Worm (Caenorhabditis elegans) whole organism, early embryonic: ENCODE data around the gene C11E4.7.

Source experiments
- B0310.2 ChIP-seq: sonication (generic microtip); optimal IDR thresholded peaks from 2 replicates; lab custom pipeline; 2016; ENCODE audit warnings: mild to moderate bottlenecking, missing genetic modification characterization, missing compliant biosample characterization
- F13C5.2 ChIP-seq: sonication (generic microtip); optimal IDR thresholded peaks from 2 replicates; lab custom pipeline; 2017; ENCODE audit warnings: mild to moderate bottlenecking, missing genetic modification characterization, inconsistent platforms, missing compliant biosample characterization
- aly-1 ChIP-seq: sonication (generic microtip); optimal IDR thresholded peaks from 2 replicates; lab custom pipeline; 2016; ENCODE audit warnings: missing genetic modification characterization, missing compliant biosample characterization
- ama-1 ChIP-seq: fragments of 150-350 bp; optimal IDR thresholded peaks from 2 replicates; lab custom pipeline; 2014
- ceh-13 ChIP-seq: fragments of 200-800 bp; sonication (Bioruptor generic); optimal IDR thresholded peaks from 2 replicates; lab custom pipeline; 2018; ENCODE audit warnings: mild to moderate bottlenecking, missing genetic modification characterization, missing compliant biosample characterization
- ceh-36 ChIP-seq: sonication (generic microtip); optimal IDR thresholded peaks from 2 replicates; lab custom pipeline; 2016; ENCODE audit warnings: missing genetic modification characterization, inconsistent platforms, missing compliant biosample characterization
- ets-7 ChIP-seq: sonication (generic microtip); optimal IDR thresholded peaks from 2 replicates; lab custom pipeline; 2016; ENCODE audit warnings: missing genotype, missing genetic modification characterization, missing compliant biosample characterization
- flt-1 ChIP-seq: fragments of 200-800 bp; sonication (Bioruptor generic); IDR thresholded peaks from 2 replicates; pipeline ENCODE4 v1.3.6; 2022; ENCODE audit warnings: missing genetic modification characterization, missing compliant biosample characterization
- hmbx-1 ChIP-seq: sonication (generic microtip); optimal IDR thresholded peaks from 2 replicates; lab custom pipeline; 2016; ENCODE audit warnings: mild to moderate bottlenecking, missing genetic modification characterization, missing compliant biosample characterization
- hmg-4 ChIP-seq: fragments of 200-800 bp; sonication (Bioruptor generic); optimal IDR thresholded peaks from 2 replicates; lab custom pipeline; 2018; ENCODE audit warnings: mild to moderate bottlenecking, missing genetic modification characterization, missing compliant biosample characterization
- hnd-1 ChIP-seq: sonication (generic microtip); optimal IDR thresholded peaks from 2 replicates; lab custom pipeline; 2016; ENCODE audit warnings: missing genetic modification characterization, missing compliant biosample characterization
- pes-1 ChIP-seq: fragments of 200-800 bp; sonication (Bioruptor generic); IDR thresholded peaks from 2 replicates; pipeline ENCODE4 v1.3.6; 2022; ENCODE audit warnings: missing genetic modification reagents, missing genetic modification characterization, missing compliant biosample characterization
- scrt-1 ChIP-seq: fragments of 200-800 bp; sonication (Bioruptor generic); IDR thresholded peaks from 2 replicates; pipeline ENCODE4 v1.3.6; 2022; ENCODE audit warnings: missing genetic modification characterization, missing compliant biosample characterization
- sea-1 ChIP-seq: fragments of 200-800 bp; sonication (Bioruptor generic); conservative IDR thresholded peaks from 2 replicates; pipeline ENCODE4 v1.3.6; 2022; ENCODE audit warnings: missing genetic modification characterization, missing compliant biosample characterization
- tbx-11 ChIP-seq: fragments of 200-800 bp; sonication (Bioruptor generic); IDR thresholded peaks from 2 replicates; pipeline ENCODE4 v1.3.6; 2022; ENCODE audit warnings: missing genetic modification characterization, missing compliant biosample characterization
- tbx-37 ChIP-seq: fragments of 200-800 bp; sonication (Bioruptor generic); conservative IDR thresholded peaks from 2 replicates; pipeline ENCODE4 v1.3.6; 2022; ENCODE audit warnings: missing genetic modification reagents, missing genetic modification characterization, missing compliant biosample characterization
- tra-4 ChIP-seq: sonication (generic microtip); optimal IDR thresholded peaks from 2 replicates; lab custom pipeline; 2017; ENCODE audit warnings: missing genetic modification characterization, missing compliant biosample characterization

C11E4.7 gene

DNA sequence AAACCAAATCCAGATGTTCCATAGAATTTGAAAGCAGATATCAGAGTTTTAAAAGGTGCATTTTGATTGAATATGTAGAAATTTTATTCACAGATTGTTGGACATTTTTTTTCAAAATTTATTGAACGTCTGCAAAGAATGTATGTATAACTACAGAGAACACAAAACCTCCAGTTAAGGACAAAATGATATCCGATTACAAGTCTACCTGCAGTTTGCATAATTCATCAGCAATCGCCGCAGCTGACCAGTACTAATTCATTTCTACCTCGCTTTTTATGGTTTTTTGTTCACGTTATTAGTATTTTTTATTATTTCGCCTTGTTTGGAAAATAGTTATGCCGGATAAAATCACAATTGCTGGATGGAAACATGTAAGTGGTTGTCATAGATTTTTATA, 27.9 kb upstream of the C11E4.7 start, which contains the start of gene del-8:
del-8 (plus strand) TSS at position 301 of the 400 bp plus-strand sequence.
- TF ChIP-seq hmg-4 (GFP tag; lab: Kevin White, UChicago), result no peak

DNA sequence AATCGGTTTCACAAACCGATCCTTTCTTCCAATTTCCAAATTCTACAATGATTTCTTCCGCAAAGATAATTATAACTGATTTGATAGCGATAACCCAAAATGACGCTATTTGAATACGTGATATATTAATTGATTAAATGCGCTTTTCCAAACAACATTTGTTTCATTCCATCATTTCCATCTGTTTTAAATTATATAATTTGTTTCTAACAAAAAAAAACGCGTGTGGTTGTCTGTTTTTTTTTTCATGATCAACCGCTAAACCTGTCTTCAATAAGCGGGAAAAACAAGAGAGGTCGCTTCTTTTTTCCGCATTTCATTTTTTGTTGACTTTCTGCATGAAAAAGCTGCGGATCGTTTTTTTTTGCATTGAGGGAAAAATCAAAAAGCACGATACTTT, 19.7 kb upstream of the C11E4.7 start:
- TF ChIP-seq ets-7 (tag; lab: Kevin White, UChicago) (no peak), tbx-11 (GFP tag; lab: Robert Waterston, UW) (no peak), tbx-37 (GFP tag; lab: Robert Waterston, UW) (no peak), hnd-1 (tag; lab: Kevin White, UChicago) (no peak), hmbx-1 (tag; lab: Kevin White, UChicago) (no peak), flt-1 (GFP tag; lab: Robert Waterston, UW) (no peak), ceh-36 (tag; lab: Kevin White, UChicago) (no peak), pes-1 (GFP tag; lab: Robert Waterston, UW) (no peak), B0310.2 (tag; lab: Kevin White, UChicago) (no peak), aly-1 (tag; lab: Kevin White, UChicago) (no peak), ceh-13 (GFP tag; lab: Kevin White, UChicago) (no peak), scrt-1 (no peak), F13C5.2 (tag; lab: Kevin White, UChicago) (no peak), hmg-4 (GFP tag; lab: Kevin White, UChicago) (no peak), tra-4 (tag; lab: Kevin White, UChicago) (no peak), sea-1 (no peak), ama-1 (lab: Kevin White, UChicago) (no peak)

- TF ChIP-seq B0310.2 (tag; lab: Kevin White, UChicago), result no peak
- TF ChIP-seq tbx-11 (GFP tag; lab: Robert Waterston, UW), result no peak
- TF ChIP-seq aly-1 (tag; lab: Kevin White, UChicago), result no peak
- no peak for TF ChIP-seq hmg-4 (GFP tag; lab: Kevin White, UChicago)
- TF ChIP-seq sea-1, result no peak
- no peak for TF ChIP-seq flt-1 (GFP tag; lab: Robert Waterston, UW)
- TF ChIP-seq pes-1 (GFP tag; lab: Robert Waterston, UW), result no peak
- no peak for TF ChIP-seq ama-1 (lab: Kevin White, UChicago)
- no peak for TF ChIP-seq ceh-13 (GFP tag; lab: Kevin White, UChicago)
- no peak for TF ChIP-seq tbx-37 (GFP tag; lab: Robert Waterston, UW)
- TF ChIP-seq hnd-1 (tag; lab: Kevin White, UChicago), result no peak
- TF ChIP-seq hmbx-1 (tag; lab: Kevin White, UChicago), result no peak
- no peak for TF ChIP-seq scrt-1
- no peak for TF ChIP-seq ceh-36 (tag; lab: Kevin White, UChicago)
These were observed 14.4 kb upstream of the C11E4.7 start for ce11 chrX:9602625-9603024.

DNA sequence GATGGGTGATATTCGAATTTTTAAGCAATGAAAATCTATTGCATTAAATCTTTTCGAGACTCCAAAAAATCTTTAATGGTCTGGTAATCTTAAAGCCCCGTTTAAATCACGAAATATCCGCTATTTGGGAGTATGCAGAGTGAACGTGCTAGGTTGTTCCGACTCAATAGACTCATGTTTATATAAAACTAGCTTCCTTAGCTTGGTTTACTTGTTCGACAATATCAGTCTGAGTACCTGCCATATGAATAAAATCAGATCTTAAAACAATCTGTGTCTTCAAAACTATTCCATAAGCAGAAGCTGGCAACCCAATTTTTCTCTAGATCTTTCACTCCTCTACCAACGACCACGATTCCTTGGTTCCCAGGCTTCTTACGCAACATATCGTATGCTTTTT, 13.8 kb upstream of the C11E4.7 start:
- no peak for TF ChIP-seq tra-4 (tag; lab: Kevin White, UChicago)
- no peak for TF ChIP-seq B0310.2 (tag; lab: Kevin White, UChicago)
- TF ChIP-seq flt-1 (GFP tag; lab: Robert Waterston, UW), result no peak
- no peak for TF ChIP-seq hmbx-1 (tag; lab: Kevin White, UChicago)
- no peak for TF ChIP-seq ama-1 (lab: Kevin White, UChicago)
- TF ChIP-seq hnd-1 (tag; lab: Kevin White, UChicago), result no peak
- no peak for TF ChIP-seq hmg-4 (GFP tag; lab: Kevin White, UChicago)
- TF ChIP-seq ets-7 (tag; lab: Kevin White, UChicago), result no peak
- no peak for TF ChIP-seq F13C5.2 (tag; lab: Kevin White, UChicago)
- no peak for TF ChIP-seq ceh-36 (tag; lab: Kevin White, UChicago)
- TF ChIP-seq ceh-13 (GFP tag; lab: Kevin White, UChicago), result no peak
- TF ChIP-seq aly-1 (tag; lab: Kevin White, UChicago), result no peak
- no peak for TF ChIP-seq sea-1
- TF ChIP-seq tbx-11 (GFP tag; lab: Robert Waterston, UW), result no peak
- no peak for TF ChIP-seq pes-1 (GFP tag; lab: Robert Waterston, UW)
- no peak for TF ChIP-seq tbx-37 (GFP tag; lab: Robert Waterston, UW)
- TF ChIP-seq scrt-1, result no peak

- TF ChIP-seq flt-1 (GFP tag; lab: Robert Waterston, UW) (no peak), ceh-36 (tag; lab: Kevin White, UChicago) (no peak), ceh-13 (GFP tag; lab: Kevin White, UChicago) (no peak), F13C5.2 (tag; lab: Kevin White, UChicago) (no peak), ama-1 (lab: Kevin White, UChicago) (no peak), hnd-1 (tag; lab: Kevin White, UChicago) (no peak), hmg-4 (GFP tag; lab: Kevin White, UChicago) (no peak), pes-1 (GFP tag; lab: Robert Waterston, UW) (no peak), tra-4 (tag; lab: Kevin White, UChicago) (no peak), B0310.2 (tag; lab: Kevin White, UChicago) (no peak), sea-1 (no peak)
These were observed 8.9 kb upstream of the C11E4.7 start for ce11 chrX:9608127-9608526.

DNA sequence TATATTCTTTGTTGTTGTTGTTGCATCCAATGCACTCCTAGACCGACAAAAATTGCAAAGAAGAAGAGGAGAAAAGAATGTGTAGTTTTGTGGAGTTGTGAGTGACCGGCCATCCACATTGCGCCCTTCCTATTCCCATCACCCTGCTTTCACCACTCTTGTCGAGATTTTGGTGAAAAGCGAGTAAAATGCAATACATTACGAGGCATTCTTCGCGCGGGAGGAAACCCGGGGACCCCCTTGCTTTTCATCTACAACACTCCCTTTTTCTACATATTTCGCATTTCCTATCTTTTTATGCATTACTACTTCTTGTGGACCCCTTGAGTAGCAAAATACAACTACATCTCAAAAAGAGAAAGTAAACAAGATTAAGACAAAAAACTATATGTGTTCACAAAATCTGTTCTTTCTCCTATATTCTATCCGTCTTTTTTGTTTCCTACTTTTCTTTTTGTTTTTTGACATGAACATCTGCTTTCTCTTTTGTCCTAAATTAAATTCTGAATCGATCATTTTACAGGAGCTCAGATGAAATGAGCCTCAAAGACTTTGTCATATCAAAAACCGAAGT, 6.9 kb upstream of the C11E4.7 start, which contains the start of gene C11E4.6:
C11E4.6 (plus strand) TSS at position 524 of the 574 bp plus-strand sequence.
- TF ChIP-seq ama-1 (lab: Kevin White, UChicago) (no peak), ceh-36 (tag; lab: Kevin White, UChicago) (no peak), sea-1 (no peak), B0310.2 (tag; lab: Kevin White, UChicago) (no peak), tra-4 (tag; lab: Kevin White, UChicago) (no peak)

- TF ChIP-seq hmg-4 (GFP tag; lab: Kevin White, UChicago) (no peak), ets-7 (tag; lab: Kevin White, UChicago) (no peak), tbx-37 (GFP tag; lab: Robert Waterston, UW) (no peak), scrt-1 (no peak), ama-1 (lab: Kevin White, UChicago) (no peak)
These were observed 3.1 kb downstream of the C11E4.7 start, which contains the start of gene C11E4.8 for ce11 chrX:9620136-9620535. Gene C11E4.8 (plus strand): TSS chrX:9620436.
